Fruit fly (Drosophila melanogaster) whole organism, embryonic: ENCODE data around the gene asl.

Experiments used
- CG10267 ChIP-seq: fragments of 200-800 bp; sonication (Bioruptor generic); optimal IDR thresholded peaks from 2 replicates; lab custom pipeline; 2018; ENCODE audit warnings: missing biosample characterization, mild to moderate bottlenecking, missing genetic modification characterization, moderate library complexity
- CG11398 ChIP-seq: fragments of 200-800 bp; sonication (Bioruptor generic); optimal IDR thresholded peaks from 2 replicates; lab custom pipeline; 2016; ENCODE audit warnings: missing biosample characterization, missing genetic modification characterization
- CG12071 ChIP-seq: fragments of 200-800 bp; sonication (Bioruptor generic); optimal IDR thresholded peaks from 3 replicates; lab custom pipeline; 2018; ENCODE audit warnings: missing biosample characterization, mild to moderate bottlenecking, missing genetic modification characterization
- CG12659 ChIP-seq: fragments of 200-800 bp; sonication (Bioruptor generic); optimal IDR thresholded peaks from 3 replicates; lab custom pipeline; 2017; ENCODE audit warnings: mild to moderate bottlenecking, missing biosample characterization, missing genetic modification reagents, missing genetic modification characterization
- CG12769 ChIP-seq: fragments of 200-800 bp; sonication (Bioruptor generic); optimal IDR thresholded peaks from 2 replicates; lab custom pipeline; 2019; ENCODE audit warnings: missing biosample characterization, mild to moderate bottlenecking, missing genetic modification characterization, moderate library complexity
- CG13624 ChIP-seq: fragments of 200-800 bp; sonication (Bioruptor generic); optimal IDR thresholded peaks from 2 replicates; lab custom pipeline; 2016; ENCODE audit warnings: missing biosample characterization, missing genetic modification characterization
- CG15479 ChIP-seq: fragments of 200-800 bp; sonication (Bioruptor generic); optimal IDR thresholded peaks from 3 replicates; lab custom pipeline; 2019; ENCODE audit warnings: missing biosample characterization, mild to moderate bottlenecking, missing genetic modification characterization, moderate library complexity
- CG16779 ChIP-seq: fragments of 200-800 bp; sonication (Bioruptor generic); IDR thresholded peaks from 2 replicates; pipeline ENCODE4 v1.3.6; 2022; ENCODE audit warnings: missing biosample characterization, missing genetic modification characterization
- CG17186 ChIP-seq: fragments of 200-800 bp; sonication (Bioruptor generic); optimal IDR thresholded peaks from 3 replicates; lab custom pipeline; 2017; ENCODE audit warnings: missing biosample characterization, missing genetic modification reagents, missing genetic modification characterization
- CG17361 ChIP-seq: fragments of 200-800 bp; sonication (Bioruptor generic); IDR thresholded peaks from 3 replicates; pipeline ENCODE4 v1.3.6; 2022; ENCODE audit warnings: missing biosample characterization, missing genetic modification characterization
- CG17385 ChIP-seq: fragments of 200-800 bp; sonication (Bioruptor generic); optimal IDR thresholded peaks from 3 replicates; lab custom pipeline; 2018; ENCODE audit warnings: missing biosample characterization, mild to moderate bottlenecking, missing genetic modification characterization
- CG1832 ChIP-seq: fragments of 200-800 bp; sonication (Bioruptor generic); optimal IDR thresholded peaks from 2 replicates; lab custom pipeline; 2017; ENCODE audit warnings: missing biosample characterization, mild to moderate bottlenecking, missing genetic modification characterization, inconsistent platforms
- CG30020 ChIP-seq: fragments of 200-800 bp; optimal IDR thresholded peaks from 2 replicates; lab custom pipeline; 2019; ENCODE audit warnings: missing biosample characterization, mild to moderate bottlenecking, missing genetic modification characterization, moderate library complexity
- CG32532 ChIP-seq: fragments of 200-800 bp; sonication (Bioruptor generic); IDR thresholded peaks from 2 replicates; pipeline ENCODE4 v1.3.6; 2022; ENCODE audit warnings: missing biosample characterization, missing genetic modification characterization
- CG34422 ChIP-seq: fragments of 200-800 bp; sonication (Bioruptor generic); IDR thresholded peaks from 3 replicates; pipeline ENCODE4 v1.3.6; 2022; ENCODE audit warnings: missing biosample characterization, missing genetic modification characterization
- CG4360 ChIP-seq: fragments of 200-800 bp; sonication (Bioruptor generic); IDR thresholded peaks from 2 replicates; pipeline ENCODE4 v1.3.6; 2022; ENCODE audit warnings: missing biosample characterization, missing genetic modification characterization
- CG6689 ChIP-seq: fragments of 200-800 bp; sonication (Bioruptor generic); IDR thresholded peaks from 2 replicates; pipeline ENCODE4 v1.3.6; 2022; ENCODE audit warnings: missing biosample characterization, missing genetic modification characterization
- CG6813 ChIP-seq: fragments of 200-800 bp; sonication (Bioruptor generic); optimal IDR thresholded peaks from 2 replicates; lab custom pipeline; 2017; ENCODE audit warnings: missing biosample characterization, missing genetic modification characterization, mild to moderate bottlenecking, moderate library complexity, missing genetic modification reagents
- CG7556 ChIP-seq: fragments of 200-800 bp; sonication (Bioruptor generic); optimal IDR thresholded peaks from 2 replicates; lab custom pipeline; 2017; ENCODE audit warnings: missing biosample characterization, mild to moderate bottlenecking, missing genetic modification characterization
- CG7963 ChIP-seq: fragments of 200-800 bp; sonication (Bioruptor generic); IDR thresholded peaks from 3 replicates; pipeline ENCODE4 v1.3.6; 2022; ENCODE audit warnings: missing biosample characterization, missing genetic modification characterization; ENCODE audit not compliant: partially characterized antibody
- CG9727 ChIP-seq: fragments of 200-800 bp; sonication (Bioruptor generic); optimal IDR thresholded peaks from 3 replicates; lab custom pipeline; 2017; ENCODE audit warnings: missing biosample characterization, mild to moderate bottlenecking, missing genetic modification characterization
- CHES-1-like ChIP-seq: fragments of 200-800 bp; sonication (Bioruptor generic); optimal IDR thresholded peaks from 2 replicates; lab custom pipeline; 2016; ENCODE audit warnings: missing biosample characterization, missing genetic modification characterization
- CTCF ChIP-seq: fragments of 200-800 bp; sonication (Bioruptor generic); optimal IDR thresholded peaks from 2 replicates; lab custom pipeline; 2017; ENCODE audit warnings: missing biosample characterization, mild to moderate bottlenecking, missing genetic modification characterization, moderate library complexity
- CrebB ChIP-seq: fragments of 200-800 bp; sonication (Bioruptor generic); optimal IDR thresholded peaks from 3 replicates; lab custom pipeline; 2018; ENCODE audit warnings: missing biosample characterization, mild to moderate bottlenecking, missing genetic modification characterization
- Ets65A ChIP-seq: fragments of 200-800 bp; sonication (Bioruptor generic); peaks from one replicate; lab custom pipeline; 2016; ENCODE audit warnings: missing biosample characterization, missing genetic modification characterization
- HHEX ChIP-seq: fragments of 200-800 bp; sonication (Bioruptor generic); optimal IDR thresholded peaks from 3 replicates; lab custom pipeline; 2017; ENCODE audit warnings: missing biosample characterization, mild to moderate bottlenecking, missing genetic modification characterization, missing genetic modification reagents
- Hr3 ChIP-seq: fragments of 200-800 bp; sonication (Bioruptor generic); optimal IDR thresholded peaks from 3 replicates; lab custom pipeline; 2016; ENCODE audit warnings: missing biosample characterization, missing genetic modification characterization
- Lpt ChIP-seq: fragments of >200 bp; optimal IDR thresholded peaks from 2 replicates; lab custom pipeline; 2018; ENCODE audit warnings: missing biosample characterization, missing genetic modification characterization
- MBD-R2 ChIP-seq: fragments of 200-800 bp; sonication (Bioruptor generic); IDR thresholded peaks from 2 replicates; pipeline ENCODE4 v1.3.6; 2022; ENCODE audit warnings: missing biosample characterization, missing genetic modification characterization
- MTF-1 ChIP-seq: fragments of 200-800 bp; sonication (Bioruptor generic); optimal IDR thresholded peaks from 2 replicates; lab custom pipeline; 2018; ENCODE audit warnings: missing biosample characterization, mild to moderate bottlenecking, missing genetic modification characterization, borderline replicate concordance
- Med ChIP-seq: fragments of 200-800 bp; sonication (Bioruptor generic); peaks from one replicate; lab custom pipeline; 2016; ENCODE audit warnings: missing biosample characterization, missing genetic modification characterization, mild to moderate bottlenecking, inconsistent platforms, moderate library complexity
- Pdp1 ChIP-seq, 2 experiments: fragments of 200-800 bp; sonication (Bioruptor generic); optimal IDR thresholded peaks; 3 replicates each; lab custom pipeline; 2016; ENCODE audit warnings: missing biosample characterization in 2 of 2, missing genetic modification characterization in 2 of 2, mild to moderate bottlenecking in 1 of 2, moderate library complexity in 1 of 2
- Trl ChIP-seq, 3 experiments: fragments of >200 bp in 2 of 3; fragments of 200-800 bp in 1 of 3; sonication (Bioruptor generic) in 1 of 3; optimal IDR thresholded peaks; 2 replicates in 1 of 3; 3 replicates in 2 of 3; lab custom pipeline; 2016 to 2017; ENCODE audit warnings: missing biosample characterization in 1 of 3, missing genetic modification characterization in 1 of 3
- bowl ChIP-seq: fragments of 200-800 bp; sonication (Bioruptor generic); IDR thresholded peaks from 2 replicates; pipeline ENCODE4 v1.3.6; 2022; ENCODE audit warnings: missing biosample characterization, missing genetic modification characterization
- cato ChIP-seq: fragments of 200-800 bp; sonication (Bioruptor generic); optimal IDR thresholded peaks from 2 replicates; lab custom pipeline; 2016; ENCODE audit warnings: missing biosample characterization, missing genetic modification characterization, borderline replicate concordance
- cg ChIP-seq: fragments of 200-800 bp; sonication (Bioruptor generic); optimal IDR thresholded peaks from 3 replicates; lab custom pipeline; 2019; ENCODE audit warnings: missing biosample characterization, mild to moderate bottlenecking, missing genetic modification characterization, moderate library complexity
- chm ChIP-seq: fragments of 200-800 bp; sonication (Bioruptor generic); IDR thresholded peaks from 2 replicates; pipeline ENCODE4 v1.3.6; 2022; ENCODE audit warnings: missing biosample characterization, missing genetic modification characterization
- corto ChIP-seq: fragments of 200-800 bp; sonication (Bioruptor generic); optimal IDR thresholded peaks from 2 replicates; lab custom pipeline; 2016; ENCODE audit warnings: missing biosample characterization, mild to moderate bottlenecking, missing genetic modification characterization, moderate library complexity
- crp ChIP-seq, 2 experiments: fragments of 200-800 bp; sonication (Bioruptor generic); optimal IDR thresholded peaks; 2 replicates in 1 of 2; 3 replicates in 1 of 2; lab custom pipeline; 2017; ENCODE audit warnings: missing biosample characterization in 2 of 2, missing genetic modification characterization in 2 of 2, mild to moderate bottlenecking in 1 of 2, moderate library complexity in 1 of 2
- grau ChIP-seq: fragments of 200-800 bp; optimal IDR thresholded peaks from 3 replicates; lab custom pipeline; 2019; ENCODE audit warnings: missing biosample characterization, mild to moderate bottlenecking, missing genetic modification characterization, moderate library complexity
- lola ChIP-seq, 3 experiments: fragments of >200 bp in 2 of 3; fragments of 200-800 bp in 1 of 3; sonication (Bioruptor generic) in 1 of 3; optimal IDR thresholded peaks; 2 replicates each; lab custom pipeline; 2017 to 2019; ENCODE audit warnings: missing biosample characterization in 3 of 3, missing genetic modification characterization in 3 of 3, mild to moderate bottlenecking in 1 of 3, moderate library complexity in 1 of 3
- odd ChIP-seq: fragments of 200-800 bp; sonication (Bioruptor generic); optimal IDR thresholded peaks from 2 replicates; lab custom pipeline; 2017; ENCODE audit warnings: missing biosample characterization, mild to moderate bottlenecking, missing genetic modification characterization
- pan ChIP-seq, 4 experiments: fragments of >200 bp in 3 of 4; fragments of 200-800 bp in 1 of 4; sonication (Bioruptor generic) in 1 of 4; optimal IDR thresholded peaks in 3 of 4; IDR thresholded peaks in 1 of 4; 2 replicates each; pipeline versions ENCODE4 v1.3.6 to Lab custom; 2017 to 2022; ENCODE audit warnings: missing biosample characterization in 2 of 4, missing genetic modification characterization in 2 of 4, mixed read lengths in 1 of 4
- prd ChIP-seq, 3 experiments: fragments of >200 bp in 2 of 3; fragments of 200-800 bp in 1 of 3; sonication (Bioruptor generic) in 1 of 3; optimal IDR thresholded peaks in 2 of 3; IDR thresholded peaks in 1 of 3; 2 replicates in 2 of 3; 3 replicates in 1 of 3; pipeline versions ENCODE4 v1.3.6 to Lab custom; 2017 to 2022; ENCODE audit warnings: missing biosample characterization in 1 of 3, missing genetic modification characterization in 1 of 3
- rib ChIP-seq: fragments of 200-800 bp; sonication (Bioruptor generic); IDR thresholded peaks from 2 replicates; pipeline ENCODE4 v1.3.6; 2022; ENCODE audit warnings: missing biosample characterization, missing genetic modification characterization
- stwl ChIP-seq: fragments of 200-800 bp; sonication (Bioruptor generic); optimal IDR thresholded peaks from 3 replicates; lab custom pipeline; 2018; ENCODE audit warnings: missing biosample characterization, mild to moderate bottlenecking, missing genetic modification characterization, moderate library complexity
- tin ChIP-seq: fragments of 200-800 bp; sonication (Bioruptor generic); optimal IDR thresholded peaks from 3 replicates; lab custom pipeline; 2016; ENCODE audit warnings: missing biosample characterization, missing genetic modification characterization

Gene asl

DNA sequence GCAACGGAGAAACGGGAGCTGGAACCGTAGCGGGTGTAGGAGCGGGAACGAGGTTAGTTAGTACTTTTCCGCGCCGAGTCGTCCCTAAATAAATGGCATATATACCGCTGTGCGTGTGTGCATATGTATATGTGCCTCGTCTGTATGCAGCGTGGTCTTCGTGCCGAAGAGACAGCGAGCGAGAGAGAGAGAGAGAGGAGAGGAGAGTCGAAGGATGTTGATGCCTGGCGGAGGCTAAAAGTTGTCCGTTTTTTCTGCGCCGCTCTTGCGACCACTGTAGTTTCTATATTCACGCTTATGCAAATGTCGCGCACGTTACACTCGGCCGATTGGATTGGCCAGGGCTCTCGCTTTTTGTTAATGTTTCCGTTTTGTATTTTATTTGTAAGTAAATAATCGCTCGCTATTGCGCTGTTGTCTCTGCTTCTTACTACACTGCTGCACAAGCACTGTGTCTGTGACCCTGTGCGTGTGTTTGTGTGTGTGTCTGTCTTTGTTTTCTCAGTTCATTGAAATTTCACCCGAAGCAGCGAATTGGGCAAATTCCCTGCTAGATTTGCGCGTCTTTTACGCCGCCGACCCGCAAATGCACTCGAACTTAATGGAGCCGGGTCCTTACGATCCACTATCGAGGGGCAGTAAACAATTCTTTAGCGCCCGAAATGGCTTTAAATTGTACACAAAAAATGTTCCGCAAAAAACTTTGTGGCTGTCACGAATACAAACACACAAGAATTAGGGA lies 6.2 kb upstream of the asl start, which contains the start of gene Rga (continued):
- TF ChIP-seq CG13624 (GFP tag; lab: Kevin White, UChicago): peak; percentile 21
- TF ChIP-seq bowl (GFP tag; lab: Robert Waterston, UW): no peak
- peak; percentile 5 for TF ChIP-seq CG7556
- TF ChIP-seq CG32532 (GFP tag; lab: Robert Waterston, UW): 0 out of 2 replicates have a peak, but pooled peaks have one; percentile 16
- TF ChIP-seq CG1832 (GFP tag; lab: Kevin White, UChicago): peak; percentile 56
- TF ChIP-seq CG16779 (GFP tag; lab: Robert Waterston, UW): no peak
- no peak for TF ChIP-seq MTF-1 (GFP tag; lab: Kevin White, UChicago)
- peak; percentile 94 for TF ChIP-seq cg
- peak; percentile 95 for TF ChIP-seq CG17385
- TF ChIP-seq CG6689 (GFP tag; lab: Robert Waterston, UW): no peak
- TF ChIP-seq Hr3: no peak
- TF ChIP-seq CG11398: no peak
- peak; percentile 30 for TF ChIP-seq Med (GFP tag; lab: Kevin White, UChicago)
- TF ChIP-seq CG15479 (GFP tag; lab: Kevin White, UChicago): peak; percentile 99
- TF ChIP-seq corto (GFP tag; lab: Kevin White, UChicago): no peak
- no peak for TF ChIP-seq CG12769 (tag; lab: Kevin White, UChicago)
- TF ChIP-seq odd (GFP tag; lab: Kevin White, UChicago): peak; percentile 17
- no peak for TF ChIP-seq grau (tag; lab: Kevin White, UChicago)
- peak; percentile 42 for TF ChIP-seq CG9727
- no peak for TF ChIP-seq Lpt (GFP tag; lab: Kevin White, UChicago)
- TF ChIP-seq CrebB (tag; lab: Kevin White, UChicago): no peak
- no peak for TF ChIP-seq tin (GFP tag; lab: Kevin White, UChicago)
- TF ChIP-seq Trl (optimal IDR thresholded peaks at IDR 0.05; lab: Kevin White, UChicago): peak; percentile 78 to 81
- TF ChIP-seq Trl (GFP tag; optimal IDR thresholded peaks at IDR 0.05; lab: Kevin White, UChicago): no peak
- peak; percentile 6; the same call in 1 of the 3 replicates for TF ChIP-seq CG34422 (GFP tag; lab: Robert Waterston, UW)
- no peak for TF ChIP-seq cato (GFP tag; lab: Kevin White, UChicago)
- TF ChIP-seq CG7963 (GFP tag; lab: Robert Waterston, UW): no peak

dm6 chr3R:5611733-5612132 lies 5.4 kb upstream of the asl start:
- TF ChIP-seq Pdp1 (GFP tag; optimal IDR thresholded peaks at IDR 0.05; lab: Kevin White, UChicago): peak in 1 of 2 experiments; percentile 23
- no peak for TF ChIP-seq CHES-1-like (GFP tag; lab: Kevin White, UChicago)
- TF ChIP-seq CG17186 (GFP tag; lab: Kevin White, UChicago): peak; percentile 6
- peak; percentile 65 for TF ChIP-seq CG4360 (GFP tag; lab: Robert Waterston, UW)
- TF ChIP-seq CG10267 (tag; lab: Kevin White, UChicago): peak; percentile 80
- peak in 1 of 3 experiments; percentile 3 for TF ChIP-seq lola (GFP tag; optimal IDR thresholded peaks at IDR 0.05; lab: Kevin White, UChicago)
- TF ChIP-seq rib: 0 out of 2 replicates have a peak, but pooled peaks have one; percentile 42
- peak; percentile 63 for TF ChIP-seq Ets65A
- peak; percentile 17 for TF ChIP-seq CG12659 (GFP tag; lab: Kevin White, UChicago)
- TF ChIP-seq stwl: peak; percentile 31
- peak; percentile 1 for TF ChIP-seq CG30020
- TF ChIP-seq prd (optimal IDR thresholded peaks at IDR 0.05; lab: Kevin White, UChicago): no peak
- no peak for TF ChIP-seq prd (GFP tag; IDR thresholded peaks at IDR 0.05; lab: Robert Waterston, UW)
- no peak for TF ChIP-seq CG12071 (GFP tag; lab: Kevin White, UChicago)
- TF ChIP-seq chm (GFP tag; lab: Robert Waterston, UW): no peak
- peak; percentile 69 for TF ChIP-seq Med (GFP tag; lab: Kevin White, UChicago)
- TF ChIP-seq pan (optimal IDR thresholded peaks at IDR 0.05; lab: Kevin White, UChicago): no peak
- TF ChIP-seq pan (GFP tag; optimal IDR thresholded peaks at IDR 0.05 in 1 of 2, IDR thresholded peaks at IDR 0.05 in 1 of 2): no peak
- TF ChIP-seq MBD-R2 (GFP tag; lab: Robert Waterston, UW): peak; percentile 41
- TF ChIP-seq CTCF (GFP tag; lab: Kevin White, UChicago): peak; percentile 3
- TF ChIP-seq crp (GFP tag; optimal IDR thresholded peaks at IDR 0.05; lab: Kevin White, UChicago): peak in 1 of 2 experiments; percentile 77
- peak; percentile 10 for TF ChIP-seq HHEX (GFP tag; lab: Kevin White, UChicago)
- TF ChIP-seq CG6813 (GFP tag; lab: Kevin White, UChicago): no peak
- no peak for TF ChIP-seq CG17361 (GFP tag; lab: Robert Waterston, UW)
